Worm (Caenorhabditis elegans): ENCODE measurements around the gene lsm-8.

The lsm-8 gene

ce11 chrIV:6363604-6364003 is 37.3 kb downstream of the lsm-8 start:
- TF ChIP-seq tbx-2 (tag; optimal IDR thresholded peaks at IDR 0.05) (no peak), unc-42 (tag; optimal IDR thresholded peaks at IDR 0.05) (peak; percentile 90), nhr-232 (tag; optimal IDR thresholded peaks at IDR 0.05) (no peak)

- no peak for TF ChIP-seq T23F11.4 (GFP tag; optimal IDR thresholded peaks at IDR 0.05)
Measured at ce11 chrIV:6365045-6365444, 38.7 kb downstream of the lsm-8 start, which contains the start of gene Y73B6BL.270. TSS of gene Y73B6BL.270 (plus strand) at chrIV:6365345.

DNA sequence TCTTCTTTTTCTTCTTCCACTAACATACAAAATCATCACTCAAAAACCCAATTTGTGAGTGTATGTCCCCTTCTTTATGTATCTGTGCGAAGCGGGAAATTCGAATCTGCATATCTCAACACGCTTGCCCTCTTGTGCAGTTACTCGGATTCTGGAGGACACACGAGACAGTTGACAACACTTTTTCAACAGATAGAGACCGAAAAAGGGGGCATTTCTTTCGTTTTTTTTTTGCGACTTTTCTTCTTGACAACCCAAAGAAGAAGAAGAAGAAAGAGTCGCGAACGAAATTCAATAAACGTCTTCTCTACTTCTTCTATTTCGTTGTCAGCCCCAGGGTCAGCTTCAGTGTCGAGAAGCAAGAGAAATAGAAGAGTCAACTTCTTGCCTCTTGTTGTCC is 39.7 kb downstream of the lsm-8 start:
- TF ChIP-seq elt-2 (tag; optimal IDR thresholded peaks at IDR 0.05) (no peak), unc-42 (tag; optimal IDR thresholded peaks at IDR 0.05) (peak; percentile 94), nhr-232 (tag; optimal IDR thresholded peaks at IDR 0.05) (no peak), K09A11.1 (tag; optimal IDR thresholded peaks at IDR 0.05; ENCODE audit: insufficient read depth) (no peak), zip-5 (tag; optimal IDR thresholded peaks at IDR 0.05) (no peak), pha-4 (tag; optimal IDR thresholded peaks at IDR 0.05) (no peak), pat-9 (tag; optimal IDR thresholded peaks at IDR 0.05) (no peak), ceh-2 (tag; optimal IDR thresholded peaks at IDR 0.05) (no peak), eyg-1 (tag; optimal IDR thresholded peaks at IDR 0.05) (no peak), ref-2 (tag; optimal IDR thresholded peaks at IDR 0.05) (no peak), fkh-10 (GFP tag; optimal IDR thresholded peaks at IDR 0.05) (peak; percentile 36), pqm-1 (tag; optimal IDR thresholded peaks at IDR 0.05) (no peak)

ce11 chrIV:6369489-6369888 is 43.2 kb downstream of the lsm-8 start:
- TF ChIP-seq tbx-2 (tag; optimal IDR thresholded peaks at IDR 0.05) (peak; percentile 13), C08G9.2 (tag; optimal IDR thresholded peaks at IDR 0.05) (peak; percentile 42), F13H6.1 (tag; optimal IDR thresholded peaks at IDR 0.05) (no peak), ceh-31 (tag; optimal IDR thresholded peaks at IDR 0.05) (peak; percentile 56), unc-42 (tag; optimal IDR thresholded peaks at IDR 0.05) (peak; percentile 43)

DNA sequence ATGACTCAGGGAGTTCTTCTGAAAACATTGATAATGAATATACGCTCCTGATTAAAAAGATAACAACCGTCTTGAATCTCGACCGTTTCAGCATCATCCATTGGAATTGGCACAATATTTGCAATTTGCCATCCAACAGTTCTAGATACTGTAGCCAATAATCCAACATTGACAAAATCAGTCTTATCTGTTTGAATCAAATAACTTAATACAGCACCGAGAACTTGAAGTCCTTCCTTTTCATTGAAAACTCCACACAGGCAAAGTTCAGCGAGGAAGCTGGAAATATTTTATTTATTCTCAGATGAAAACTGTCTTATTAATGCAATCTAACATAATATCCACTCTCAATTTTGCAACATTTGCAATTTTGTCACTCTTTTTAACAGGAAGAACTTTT is 45.9 kb downstream of the lsm-8 start:
- TF ChIP-seq dve-1 (tag; optimal IDR thresholded peaks at IDR 0.05) (no peak), unc-55 (GFP tag; optimal IDR thresholded peaks at IDR 0.05) (no peak), sdc-2 (tag; optimal IDR thresholded peaks at IDR 0.05) (no peak), ceh-34 (tag; optimal IDR thresholded peaks at IDR 0.05) (no peak), syd-9 (tag; optimal IDR thresholded peaks at IDR 0.05) (no peak), ttx-3 (tag; optimal IDR thresholded peaks at IDR 0.05) (no peak), pat-9 (tag; optimal IDR thresholded peaks at IDR 0.05) (no peak), ceh-18 (tag; optimal IDR thresholded peaks at IDR 0.05) (no peak), ceh-48 (tag; optimal IDR thresholded peaks at IDR 0.05) (no peak), ahr-1 (tag; optimal IDR thresholded peaks at IDR 0.05) (no peak), T23F11.4 (GFP tag; optimal IDR thresholded peaks at IDR 0.05) (no peak), zip-5 (tag; optimal IDR thresholded peaks at IDR 0.05) (no peak), ets-4 (tag; optimal IDR thresholded peaks at IDR 0.05) (no peak)

- TF ChIP-seq ceh-19 (GFP tag; optimal IDR thresholded peaks at IDR 0.05) (no peak), hlh-6 (tag; optimal IDR thresholded peaks at IDR 0.05) (no peak), sox-4 (tag; optimal IDR thresholded peaks at IDR 0.05) (no peak), ceh-22 (tag; optimal IDR thresholded peaks at IDR 0.05) (no peak), ceh-24 (tag; optimal IDR thresholded peaks at IDR 0.05) (no peak), F13H6.1 (tag; optimal IDR thresholded peaks at IDR 0.05) (no peak), Y22D7AL.16 (tag; optimal IDR thresholded peaks at IDR 0.05) (no peak), ref-2 (tag; optimal IDR thresholded peaks at IDR 0.05) (no peak), ttx-3 (tag; optimal IDR thresholded peaks at IDR 0.05) (no peak), ceh-45 (GFP tag; IDR thresholded peaks at IDR 0.05) (no peak), fkh-10 (GFP tag; optimal IDR thresholded peaks at IDR 0.05) (no peak), fax-1 (tag; optimal IDR thresholded peaks at IDR 0.05) (no peak), ceh-2 (tag; optimal IDR thresholded peaks at IDR 0.05) (no peak), eyg-1 (tag; optimal IDR thresholded peaks at IDR 0.05) (no peak), pha-2 (tag; optimal IDR thresholded peaks at IDR 0.05) (no peak), syd-9 (tag; optimal IDR thresholded peaks at IDR 0.05) (no peak), C38D4.7 (GFP tag; optimal IDR thresholded peaks at IDR 0.05) (no peak), unc-55 (GFP tag; optimal IDR thresholded peaks at IDR 0.05) (no peak), ahr-1 (tag; optimal IDR thresholded peaks at IDR 0.05) (no peak), unc-3 (GFP tag; conservative IDR thresholded peaks at IDR 0.05) (no peak), unc-3 (tag; optimal IDR thresholded peaks at IDR 0.05) (no peak)
Measured at ce11 chrIV:6372993-6373392, 46.7 kb downstream of the lsm-8 start, which contains the start of gene smg-3. TSS of gene smg-3 (minus strand) at chrIV:6373093.
